Worm (Caenorhabditis elegans) whole organism, L4 larva: ENCODE data around the gene F21C10.3.

Experiments
- aly-2 ChIP-seq: sonication (generic microtip); optimal IDR thresholded peaks from 2 replicates; lab custom pipeline; 2018; ENCODE audit warnings: missing biosample characterization, missing genetic modification characterization
- ama-1 ChIP-seq: fragments of 150-350 bp; optimal IDR thresholded peaks from 2 replicates; lab custom pipeline; 2014; ENCODE audit warnings: inconsistent platforms, mixed read lengths
- cey-2 ChIP-seq: sonication (generic microtip); optimal IDR thresholded peaks from 3 replicates; lab custom pipeline; 2017; ENCODE audit warnings: missing genetic modification characterization, mild to moderate bottlenecking, missing compliant biosample characterization, antibody characterized with exemption, borderline replicate concordance; ENCODE audit not compliant: insufficient read depth
- fkh-10 ChIP-seq: fragments of 150-350 bp; optimal IDR thresholded peaks from 2 replicates; lab custom pipeline; 2014; ENCODE audit warnings: missing biosample characterization, missing genetic modification reagents, missing genetic modification characterization
- lin-15B ChIP-seq: fragments of 150-350 bp; sonication (generic microtip); optimal IDR thresholded peaks from 3 replicates; lab custom pipeline; 2014; ENCODE audit warnings: missing biosample characterization, missing genetic modification characterization
- lsy-2 ChIP-seq, 2 experiments: fragments of 150-350 bp in 1 of 2; sonication (generic microtip) in 1 of 2; optimal IDR thresholded peaks; 2 replicates each; lab custom pipeline; 2014 to 2017; ENCODE audit warnings: missing biosample characterization in 2 of 2, missing genetic modification characterization in 2 of 2
- nhr-11 ChIP-seq: fragments of 150-350 bp; optimal IDR thresholded peaks from 2 replicates; lab custom pipeline; 2014; ENCODE audit warnings: missing biosample characterization, missing genetic modification characterization
- unc-62 ChIP-seq, 3 experiments: fragments of 150-350 bp in 1 of 3; sonication (generic microtip); optimal IDR thresholded peaks in 2 of 3; peaks in 1 of 3; 1 replicate in 1 of 3; 2 replicates in 2 of 3; lab custom pipeline; 2014 to 2017; ENCODE audit warnings: missing biosample characterization in 3 of 3, missing genetic modification characterization in 3 of 3, missing genetic modification reagents in 3 of 3, missing genotype in 1 of 3
- ztf-11 ChIP-seq: fragments of 150-350 bp; optimal IDR thresholded peaks from 2 replicates; lab custom pipeline; 2014; ENCODE audit warnings: missing biosample characterization, missing genetic modification characterization

DNA sequence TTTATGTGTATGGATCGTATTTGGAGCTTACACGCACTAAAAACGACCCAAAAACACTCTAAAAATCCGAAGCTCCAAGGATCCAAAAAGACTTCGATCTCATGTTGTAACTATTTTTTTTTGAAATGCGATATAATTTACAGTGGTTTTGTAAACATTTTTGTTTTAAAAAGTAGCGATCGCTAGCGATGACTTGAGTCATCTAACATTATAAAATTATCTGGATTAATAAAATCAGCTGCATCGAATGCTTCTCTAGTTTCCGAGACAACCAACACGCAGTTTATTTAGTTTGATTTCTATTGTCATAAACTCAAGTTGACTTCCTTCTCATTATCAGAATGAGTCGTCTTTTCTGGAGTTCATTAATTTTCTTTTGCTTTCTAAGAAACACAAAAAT, 4.2 kb downstream of the F21C10.3 start, which contains the start of gene F21C10.1:
- TF ChIP-seq unc-62 (GFP tag; optimal IDR thresholded peaks at IDR 0.05 in 1 of 2; lab: Kevin White, UChicago) (no peak), unc-62 (tag; optimal IDR thresholded peaks at IDR 0.05; lab: Kevin White, UChicago) (no peak), fkh-10 (no peak), ama-1 (lab: Kevin White, UChicago) (no peak), nhr-11 (tag; lab: Kevin White, UChicago) (no peak), aly-2 (tag; lab: Kevin White, UChicago) (no peak), ztf-11 (tag; lab: Kevin White, UChicago) (no peak), cey-2 (no peak), lsy-2 (tag; optimal IDR thresholded peaks at IDR 0.05; lab: Kevin White, UChicago) (no peak), lin-15B (tag; lab: Kevin White, UChicago) (no peak)
